Worm (Caenorhabditis elegans): ENCODE results near the gene cogc-6.

Gene cogc-6

ce11 chrV:8213868-8214267 is 7.2 kb downstream of the cogc-6 start, which contains the start of gene K07C11.7:
K07C11.7 (minus strand) TSS chrV:8213968.
- TF ChIP-seq ztf-11 (tag; optimal IDR thresholded peaks at IDR 0.05), result no peak
- TF ChIP-seq ceh-39 (tag; optimal IDR thresholded peaks at IDR 0.05), result no peak
- TF ChIP-seq ham-2 (GFP tag; optimal IDR thresholded peaks at IDR 0.05), result no peak
- TF ChIP-seq nhr-2 (tag; optimal IDR thresholded peaks at IDR 0.05), result no peak
- TF ChIP-seq sptf-1 (tag; optimal IDR thresholded peaks at IDR 0.05), result no peak
- TF ChIP-seq blmp-1 (tag; optimal IDR thresholded peaks at IDR 0.05), result no peak
- no peak for TF ChIP-seq nhr-76 (tag; optimal IDR thresholded peaks at IDR 0.05)
- no peak for TF ChIP-seq hlh-1 (tag; optimal IDR thresholded peaks at IDR 0.05)
- no peak for TF ChIP-seq lin-32 (GFP tag; optimal IDR thresholded peaks at IDR 0.05)
- TF ChIP-seq elt-1 (tag; optimal IDR thresholded peaks at IDR 0.05; ENCODE audit: borderline replicate concordance, insufficient read depth), result no peak
- no peak for TF ChIP-seq unc-120 (tag; optimal IDR thresholded peaks at IDR 0.05; ENCODE audit: poor library complexity, severe bottlenecking)

DNA sequence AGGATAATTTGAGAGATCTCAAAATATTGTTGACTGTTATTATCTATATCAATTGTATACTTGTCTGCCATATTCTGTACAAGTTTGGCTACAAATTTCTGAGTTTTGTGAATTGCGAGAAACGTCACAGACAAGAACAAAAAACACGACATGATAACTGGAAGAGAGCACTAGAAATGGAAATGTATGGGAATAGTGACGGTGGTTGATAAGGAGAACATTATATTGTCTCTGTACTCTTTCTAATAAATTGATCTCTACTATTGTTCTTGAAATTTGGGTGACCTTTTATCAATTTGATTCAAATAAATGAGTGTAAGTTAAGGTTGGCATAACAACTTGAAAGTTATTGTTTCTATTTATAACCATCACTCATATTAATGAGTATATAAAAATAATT is 8.3 kb downstream of the cogc-6 start:
- no peak for TF ChIP-seq pha-4 (tag; optimal IDR thresholded peaks at IDR 0.05)

ce11 chrV:8211993-8212392 is 9.1 kb downstream of the cogc-6 start:
- TF ChIP-seq ham-2 (GFP tag; optimal IDR thresholded peaks at IDR 0.05), result no peak
- no peak for TF ChIP-seq cnd-1 (tag; optimal IDR thresholded peaks at IDR 0.05)
- TF ChIP-seq mep-1 (tag; optimal IDR thresholded peaks at IDR 0.05), result no peak
- no peak for TF ChIP-seq ces-1 (GFP tag; optimal IDR thresholded peaks at IDR 0.05)
- TF ChIP-seq nhr-237 (tag; optimal IDR thresholded peaks at IDR 0.05), result no peak
- no peak for TF ChIP-seq nhr-12 (tag; optimal IDR thresholded peaks at IDR 0.05)
- TF ChIP-seq M03D4.4 (tag; optimal IDR thresholded peaks at IDR 0.05), result no peak
- no peak for TF ChIP-seq bed-3 (GFP tag; optimal IDR thresholded peaks at IDR 0.05)
- no peak for TF ChIP-seq elt-3 (tag; optimal IDR thresholded peaks at IDR 0.05)
- no peak for TF ChIP-seq unc-39 (tag; optimal IDR thresholded peaks at IDR 0.05)
- TF ChIP-seq blmp-1 (tag; optimal IDR thresholded peaks at IDR 0.05), result no peak
- no peak for TF ChIP-seq ceh-83 (GFP tag; optimal IDR thresholded peaks at IDR 0.05)
- TF ChIP-seq elt-1 (tag; optimal IDR thresholded peaks at IDR 0.05; ENCODE audit: borderline replicate concordance, insufficient read depth), result no peak
- no peak for TF ChIP-seq unc-62 (GFP tag; optimal IDR thresholded peaks at IDR 0.05)
- no peak for TF ChIP-seq snpc-4 (tag; optimal IDR thresholded peaks at IDR 0.05)
- no peak for TF ChIP-seq sptf-1 (tag; optimal IDR thresholded peaks at IDR 0.05)
- no peak for TF ChIP-seq nhr-28 (tag; optimal IDR thresholded peaks at IDR 0.05)
- TF ChIP-seq pha-4 (tag; optimal IDR thresholded peaks at IDR 0.05), result no peak

DNA sequence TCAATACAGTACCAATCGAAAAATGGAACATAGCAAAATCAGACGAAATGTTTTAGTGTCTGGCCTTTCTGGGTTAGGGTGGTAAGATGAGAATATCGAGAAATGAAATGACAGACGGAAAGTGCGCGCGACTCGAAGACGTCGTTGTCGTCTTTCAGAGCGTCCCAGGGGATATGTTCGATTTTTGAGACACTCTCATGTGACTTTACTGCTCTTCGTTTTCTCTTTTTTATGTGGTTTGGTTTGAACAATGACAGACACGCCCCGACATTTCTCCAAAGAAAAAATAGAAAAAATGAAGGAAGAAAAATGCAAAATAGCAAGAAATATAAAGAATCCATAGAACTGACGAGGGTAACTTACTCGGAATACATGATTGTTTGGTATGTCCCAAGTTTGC is 10.6 kb downstream of the cogc-6 start:
- TF ChIP-seq sem-2 (GFP tag; optimal IDR thresholded peaks at IDR 0.05), result no peak
- TF ChIP-seq elt-1 (tag; optimal IDR thresholded peaks at IDR 0.05; ENCODE audit: borderline replicate concordance, insufficient read depth), result no peak
- TF ChIP-seq ztf-11 (tag; optimal IDR thresholded peaks at IDR 0.05), result no peak
- no peak for TF ChIP-seq elt-3 (tag; optimal IDR thresholded peaks at IDR 0.05)
- no peak for TF ChIP-seq mab-5 (tag; optimal IDR thresholded peaks at IDR 0.05)
- no peak for TF ChIP-seq mls-2 (tag; optimal IDR thresholded peaks at IDR 0.05)
- no peak for TF ChIP-seq nhr-2 (tag; optimal IDR thresholded peaks at IDR 0.05)
- TF ChIP-seq mep-1 (tag; optimal IDR thresholded peaks at IDR 0.05), result no peak
- no peak for TF ChIP-seq nhr-12 (tag; optimal IDR thresholded peaks at IDR 0.05)
- no peak for TF ChIP-seq ham-2 (GFP tag; optimal IDR thresholded peaks at IDR 0.05)
- no peak for TF ChIP-seq drap-1 (GFP tag; optimal IDR thresholded peaks at IDR 0.05)
- no peak for TF ChIP-seq blmp-1 (tag; optimal IDR thresholded peaks at IDR 0.05)

- TF ChIP-seq zip-8 (tag; optimal IDR thresholded peaks at IDR 0.05), result peak; percentile 67
- TF ChIP-seq blmp-1 (tag; optimal IDR thresholded peaks at IDR 0.05), result no peak
Measured at ce11 chrV:8206931-8207330, 14.2 kb downstream of the cogc-6 start, which contains the start of gene timp-1. timp-1 (plus strand) TSS chrV:8207235.

ce11 chrV:8203085-8203643 is 18.0 kb downstream of the cogc-6 start, which contains the start of gene cest-17:
cest-17 (plus strand) TSS chrV:8203332.
- peak; percentile 6 for TF ChIP-seq pha-4 (tag; optimal IDR thresholded peaks at IDR 0.05)
- peak; percentile 0 for TF ChIP-seq nhr-2 (tag; optimal IDR thresholded peaks at IDR 0.05)
- TF ChIP-seq ztf-11 (tag; optimal IDR thresholded peaks at IDR 0.05), result no peak
